ENCODE assay signal across 2 fruit fly cellular contexts in the genomic region with DNA sequence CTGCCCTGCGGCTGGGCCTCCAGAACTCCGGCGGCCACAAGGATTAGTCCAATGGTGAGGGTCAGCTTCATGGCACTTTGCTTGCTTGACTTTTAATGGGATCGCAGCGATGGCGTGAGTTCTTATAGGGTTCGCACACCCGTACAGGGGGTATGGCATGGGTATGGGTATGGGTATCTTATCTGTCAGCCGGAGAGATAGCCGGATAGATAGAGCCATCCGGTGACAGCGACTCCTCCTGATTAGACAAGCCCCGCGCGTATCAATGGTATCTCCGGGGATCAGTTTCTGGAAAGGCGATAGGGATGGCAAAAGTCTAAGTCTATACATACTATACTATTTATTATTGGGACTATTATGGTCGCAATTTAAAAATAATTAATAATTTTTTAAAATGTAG.
TF ChIP-seq lines count a peak whose summit lies in the region.

TSS of gene CG9672 (minus strand) at position 101 of the 400 bp plus-strand sequence.

- TF ChIP-seq CTCF in whole organism, embryonic (GFP tag; optimal IDR thresholded peaks at IDR 0.05; lab: Kevin White, UChicago): no peak

TF ChIP-seq in whole organism, embryonic, 481 proteins besides CTCF, POLR2A, EP300 and RAD21:
- TF ChIP-seq CG15479 (GFP tag; optimal IDR thresholded peaks at IDR 0.05; lab: Kevin White, UChicago) (no peak), crc (GFP tag; optimal IDR thresholded peaks at IDR 0.05; lab: Kevin White, UChicago) (no peak), grn (GFP tag; optimal IDR thresholded peaks at IDR 0.05; lab: Kevin White, UChicago) (peak; percentile 57), CG11398 (GFP tag; optimal IDR thresholded peaks at IDR 0.05; lab: Kevin White, UChicago) (no peak), sug (tag; optimal IDR thresholded peaks at IDR 0.05; lab: Kevin White, UChicago) (peak; percentile 80), fd96Cb (tag; optimal IDR thresholded peaks at IDR 0.05; lab: Kevin White, UChicago) (no peak), GATAe (GFP tag; conservative IDR thresholded peaks at IDR 0.05; lab: Robert Waterston, UW) (peak; percentile 39; the same call in 1 of the 2 replicates)
TF ChIP-seq in whole organism, embryonic: peak in this region for 3.

TF ChIP-seq in whole organism, wandering third instar larva, 38 proteins besides CTCF, POLR2A, EP300 and RAD21:
- TF ChIP-seq Sp1 (GFP tag; optimal IDR thresholded peaks at IDR 0.05; lab: Kevin White, UChicago) (no peak), h (GFP tag; optimal IDR thresholded peaks at IDR 0.05; lab: Kevin White, UChicago) (peak; percentile 12)

Comparison
In these comparisons a context has a peak if more than half of its experiments do, and no peak if none do; other contexts are left out.
1. Of the 10 proteins assayed by ChIP-seq in both whole organism, embryonic and whole organism, wandering third instar larva: peak only in whole organism, embryonic: none; only in whole organism, wandering third instar larva: h; in both: none; in neither: 9.